Worm (Caenorhabditis elegans) whole organism, midembryonic: ENCODE measurements around the gene pak-2.

Source experiments
- klf-2 ChIP-seq: fragments of 200-800 bp; sonication (Bioruptor generic); conservative IDR thresholded peaks from 2 replicates; pipeline ENCODE4 v1.3.6; 2022; ENCODE audit warnings: missing genetic modification reagents, missing genetic modification characterization, missing compliant biosample characterization
- med-1 ChIP-seq: sonication (generic microtip); optimal IDR thresholded peaks from 2 replicates; lab custom pipeline; 2017; ENCODE audit warnings: missing genetic modification characterization, mild to moderate bottlenecking, missing compliant biosample characterization, antibody characterized with exemption, missing genetic modification reagents; ENCODE audit not compliant: insufficient read depth
- tab-1 ChIP-seq: fragments of 200-800 bp; sonication (Bioruptor generic); IDR thresholded peaks from 2 replicates; pipeline ENCODE4 v1.3.6; 2022; ENCODE audit warnings: missing genetic modification characterization, missing compliant biosample characterization
- ztf-29 ChIP-seq: fragments of 200-800 bp; sonication (Bioruptor generic); IDR thresholded peaks from 2 replicates; pipeline ENCODE4 v1.3.6; 2022; ENCODE audit warnings: missing genetic modification reagents, missing genetic modification characterization, missing compliant biosample characterization

DNA sequence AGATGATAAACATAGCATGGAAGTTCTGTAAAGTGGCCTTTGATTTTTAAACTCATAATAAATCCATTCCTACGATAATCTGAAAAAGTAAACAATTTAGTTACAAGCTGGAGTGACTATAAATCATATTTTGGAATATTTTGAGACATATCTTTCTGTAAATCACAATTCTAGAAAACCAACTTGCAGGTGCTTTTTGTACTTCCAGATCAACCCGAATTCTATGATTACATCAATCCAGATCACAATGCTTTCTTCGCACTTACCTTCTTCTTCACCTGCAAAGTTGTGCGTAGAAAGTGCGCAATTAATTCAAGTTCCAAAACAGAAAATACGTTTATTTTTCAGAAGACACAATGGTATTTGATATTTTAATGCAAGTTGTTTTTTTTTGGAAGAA, 24.5 kb downstream of the pak-2 start:
- TF ChIP-seq ztf-29 (GFP tag; lab: Robert Waterston, UW) (no peak), tab-1 (GFP tag; lab: Robert Waterston, UW) (no peak), med-1 (GFP tag; lab: Kevin White, UChicago) (no peak), klf-2 (GFP tag; lab: Robert Waterston, UW) (no peak)
